Fruit fly (Drosophila melanogaster): ENCODE data around the gene CG15196.

Gene CG15196

dm6 chrX:11409647-11410046 is at the start of gene CG15196:
Gene CG15196 (plus strand): TSS chrX:11409947.
- no peak for TF ChIP-seq CG17801 (GFP tag; optimal IDR thresholded peaks at IDR 0.05; ENCODE audit: partially characterized antibody)

- TF ChIP-seq CG17801 (GFP tag; optimal IDR thresholded peaks at IDR 0.05; ENCODE audit: partially characterized antibody): no peak
Observed at dm6 chrX:11367783-11368509, 41.8 kb upstream of the CG15196 start, which contains the start of the genes hop and Tim8. Gene hop (minus strand): TSS chrX:11368098. Gene Tim8 (plus strand): TSS chrX:11368445.

- no peak for TF ChIP-seq CG17801 (GFP tag; optimal IDR thresholded peaks at IDR 0.05; ENCODE audit: partially characterized antibody)
Observed at dm6 chrX:11369374-11369773, 40.4 kb upstream of the CG15196 start, which contains the start of gene dlg1. Gene dlg1 (plus strand): TSS chrX:11369665.

- no peak for TF ChIP-seq CG17801 (GFP tag; optimal IDR thresholded peaks at IDR 0.05; ENCODE audit: partially characterized antibody)
Observed at dm6 chrX:11370792-11371191, 39.0 kb upstream of the CG15196 start.

dm6 chrX:11371613-11372012 is 38.1 kb upstream of the CG15196 start:
- no peak for TF ChIP-seq CG17801 (GFP tag; optimal IDR thresholded peaks at IDR 0.05; ENCODE audit: partially characterized antibody)

- TF ChIP-seq CG17801 (GFP tag; optimal IDR thresholded peaks at IDR 0.05; ENCODE audit: partially characterized antibody): peak; percentile 94
Observed at dm6 chrX:11372764-11373712, 36.7 kb upstream of the CG15196 start.

- TF ChIP-seq CG17801 (GFP tag; optimal IDR thresholded peaks at IDR 0.05; ENCODE audit: partially characterized antibody): no peak
Observed at dm6 chrX:11374320-11374719, 35.4 kb upstream of the CG15196 start.

- no peak for TF ChIP-seq CG17801 (GFP tag; optimal IDR thresholded peaks at IDR 0.05; ENCODE audit: partially characterized antibody)
Observed at dm6 chrX:11378388-11378787, 31.4 kb upstream of the CG15196 start.

- peak; percentile 48 for TF ChIP-seq CG17801 (GFP tag; optimal IDR thresholded peaks at IDR 0.05; ENCODE audit: partially characterized antibody)
Observed at dm6 chrX:11379139-11379538, 30.6 kb upstream of the CG15196 start.

dm6 chrX:11379747-11380146 is 30.0 kb upstream of the CG15196 start:
- no peak for TF ChIP-seq CG17801 (GFP tag; optimal IDR thresholded peaks at IDR 0.05; ENCODE audit: partially characterized antibody)

- TF ChIP-seq CG17801 (GFP tag; optimal IDR thresholded peaks at IDR 0.05; ENCODE audit: partially characterized antibody): no peak
Observed at dm6 chrX:11382588-11382987, 27.2 kb upstream of the CG15196 start.

dm6 chrX:11383530-11383929 is 26.2 kb upstream of the CG15196 start:
- no peak for TF ChIP-seq CG17801 (GFP tag; optimal IDR thresholded peaks at IDR 0.05; ENCODE audit: partially characterized antibody)

- TF ChIP-seq CG17801 (GFP tag; optimal IDR thresholded peaks at IDR 0.05; ENCODE audit: partially characterized antibody): no peak
Observed at dm6 chrX:11384023-11384444, 25.7 kb upstream of the CG15196 start.

- no peak for TF ChIP-seq CG17801 (GFP tag; optimal IDR thresholded peaks at IDR 0.05; ENCODE audit: partially characterized antibody)
Observed at dm6 chrX:11385498-11385897, 24.2 kb upstream of the CG15196 start.

Data from ovary, adult (tissue).